Worm (Caenorhabditis elegans): ENCODE data around the gene M7.12.

- TF ChIP-seq elt-3 (tag; optimal IDR thresholded peaks at IDR 0.05), result no peak
- TF ChIP-seq ham-2 (GFP tag; optimal IDR thresholded peaks at IDR 0.05), result no peak
- TF ChIP-seq nhr-28 (tag; optimal IDR thresholded peaks at IDR 0.05), result no peak
- no peak for TF ChIP-seq pha-4 (tag; optimal IDR thresholded peaks at IDR 0.05)
- TF ChIP-seq lsy-2 (tag; optimal IDR thresholded peaks at IDR 0.05), result no peak
- no peak for TF ChIP-seq blmp-1 (tag; optimal IDR thresholded peaks at IDR 0.05)
- no peak for TF ChIP-seq ztf-11 (tag; optimal IDR thresholded peaks at IDR 0.05)
- no peak for TF ChIP-seq unc-62 (GFP tag; optimal IDR thresholded peaks at IDR 0.05)
- no peak for TF ChIP-seq flh-1 (GFP tag; optimal IDR thresholded peaks at IDR 0.05)
- no peak for TF ChIP-seq lin-13 (tag; optimal IDR thresholded peaks at IDR 0.05)
- TF ChIP-seq snpc-4 (tag; optimal IDR thresholded peaks at IDR 0.05), result no peak
- no peak for TF ChIP-seq ceh-83 (GFP tag; optimal IDR thresholded peaks at IDR 0.05)
- TF ChIP-seq unc-39 (tag; optimal IDR thresholded peaks at IDR 0.05), result no peak
- no peak for TF ChIP-seq mep-1 (tag; optimal IDR thresholded peaks at IDR 0.05)
Measured at ce11 chrIV:11124674-11125073, 26.9 kb upstream of the M7.12 start, which contains the start of gene spo-11.

Measured in whole organism, mixed stage, embryonic.